Worm (Caenorhabditis elegans) whole organism, L1 larva: Measurements from ENCODE around the gene srlf-37.

Source experiments
- C16A3.4 ChIP-seq: fragments of 150-350 bp; optimal IDR thresholded peaks from 2 replicates; lab custom pipeline; 2014; ENCODE audit warnings: missing biosample characterization, missing genetic modification characterization
- elt-3 ChIP-seq, 6 experiments: fragments of 150-350 bp in 1 of 6; sonication (generic microtip); optimal IDR thresholded peaks; 2 replicates each; lab custom pipeline; 2017 to 2018; ENCODE audit warnings: missing biosample characterization in 6 of 6, missing genetic modification characterization in 6 of 6, inconsistent platforms in 1 of 6
- grh-1 ChIP-seq: fragments of 200-800 bp; sonication (Bioruptor generic); IDR thresholded peaks from 2 replicates; pipeline ENCODE4 v1.3.6; 2022; ENCODE audit warnings: missing genetic modification reagents, missing genetic modification characterization, missing compliant biosample characterization
- lin-15B ChIP-seq: fragments of 150-350 bp; sonication (generic microtip); optimal IDR thresholded peaks from 3 replicates; lab custom pipeline; 2014; ENCODE audit warnings: missing biosample characterization, missing genetic modification characterization
- mep-1 ChIP-seq: fragments of 150-350 bp; optimal IDR thresholded peaks from 2 replicates; lab custom pipeline; 2014; ENCODE audit warnings: missing biosample characterization, missing genetic modification characterization
- nhr-19 ChIP-seq: fragments of 200-800 bp; sonication (Bioruptor generic); conservative IDR thresholded peaks from 2 replicates; pipeline ENCODE4 v1.3.6; 2022; ENCODE audit warnings: missing genetic modification characterization, missing compliant biosample characterization
- nhr-20 ChIP-seq: sonication (generic microtip); optimal IDR thresholded peaks from 2 replicates; lab custom pipeline; 2016; ENCODE audit warnings: mild to moderate bottlenecking, missing genetic modification characterization, missing compliant biosample characterization
- skn-1 ChIP-seq: fragments of 150-350 bp; optimal IDR thresholded peaks from 2 replicates; lab custom pipeline; 2014; ENCODE audit warnings: missing biosample characterization, missing genetic modification characterization
- snpc-4 ChIP-seq: fragments of 150-350 bp; optimal IDR thresholded peaks from 2 replicates; lab custom pipeline; 2014; ENCODE audit warnings: missing biosample characterization, missing genetic modification characterization
- snu-23 ChIP-seq: sonication (generic microtip); optimal IDR thresholded peaks from 2 replicates; lab custom pipeline; 2016; ENCODE audit warnings: missing genetic modification characterization, missing compliant biosample characterization

DNA sequence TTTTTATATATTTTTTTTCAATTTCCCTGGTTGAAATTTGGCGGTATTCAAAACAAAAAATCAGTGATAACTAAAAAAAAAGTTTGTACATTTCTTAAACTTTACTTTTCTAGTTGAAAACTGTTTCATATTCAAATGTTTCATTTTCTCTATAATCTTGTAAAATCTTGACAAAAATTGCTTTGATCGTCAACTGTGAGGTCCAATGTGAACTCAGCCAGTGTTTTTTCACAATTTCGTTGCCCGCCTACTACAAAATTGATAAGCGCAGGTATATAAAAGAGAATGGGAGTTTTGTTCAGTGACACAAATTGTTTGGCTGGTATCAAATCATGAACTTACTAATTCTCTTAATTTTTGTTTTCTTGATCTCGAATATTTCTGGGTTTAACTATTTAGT, 42.9 kb upstream of the srlf-37 start, which contains the start of gene ugt-42:
- no peak for TF ChIP-seq snu-23 (GFP tag; lab: Kevin White, UChicago)
- no peak for TF ChIP-seq nhr-20 (tag; lab: Kevin White, UChicago)
- no peak for TF ChIP-seq snpc-4 (tag; lab: Kevin White, UChicago)
- TF ChIP-seq lin-15B: no peak
- no peak for TF ChIP-seq nhr-19 (GFP tag; lab: Robert Waterston, UW)
- no peak for TF ChIP-seq grh-1
- no peak for TF ChIP-seq elt-3 (tag; optimal IDR thresholded peaks at IDR 0.05; lab: Kevin White, UChicago)
- no peak for TF ChIP-seq skn-1
- TF ChIP-seq mep-1 (tag; lab: Kevin White, UChicago): no peak
- TF ChIP-seq C16A3.4 (tag; lab: Kevin White, UChicago): no peak
